Worm (Caenorhabditis elegans) whole organism, L1 larva: ENCODE results near the gene E02H4.8.

Experiments used
- ama-1 ChIP-seq: fragments of 150-350 bp; optimal IDR thresholded peaks from 2 replicates; lab custom pipeline; 2014
- egl-27 ChIP-seq, 2 experiments: fragments of 150-350 bp in 1 of 2; sonication (generic microtip); optimal IDR thresholded peaks; 3 replicates each; lab custom pipeline; 2017 to 2018; ENCODE audit warnings: missing biosample characterization in 2 of 2, missing genetic modification characterization in 2 of 2, missing genetic modification reagents in 2 of 2
- fkh-8 ChIP-seq: sonication (generic microtip); optimal IDR thresholded peaks from 2 replicates; lab custom pipeline; 2016; ENCODE audit warnings: mild to moderate bottlenecking, missing genetic modification characterization, missing compliant biosample characterization
- fos-1 ChIP-seq: fragments of 150-350 bp; optimal IDR thresholded peaks from 2 replicates; lab custom pipeline; 2014; ENCODE audit warnings: missing biosample characterization, missing genetic modification characterization
- mef-2 ChIP-seq: fragments of 150-350 bp; optimal IDR thresholded peaks from 2 replicates; lab custom pipeline; 2014; ENCODE audit warnings: missing biosample characterization, missing genetic modification characterization
- nhr-47 ChIP-seq: sonication (generic microtip); optimal IDR thresholded peaks from 2 replicates; lab custom pipeline; 2016; ENCODE audit warnings: mild to moderate bottlenecking, missing genetic modification characterization, moderate library complexity, missing compliant biosample characterization
- nhr-76 ChIP-seq: sonication (generic microtip); optimal IDR thresholded peaks from 2 replicates; lab custom pipeline; 2017; ENCODE audit warnings: missing biosample characterization, missing genetic modification characterization
- rnt-1 ChIP-seq: sonication (generic microtip); optimal IDR thresholded peaks from 2 replicates; lab custom pipeline; 2016; ENCODE audit warnings: mild to moderate bottlenecking, missing genetic modification characterization, moderate library complexity, missing compliant biosample characterization

- no peak for TF ChIP-seq egl-27 (tag; optimal IDR thresholded peaks at IDR 0.05; lab: Kevin White, UChicago)
- TF ChIP-seq mef-2 (tag; lab: Kevin White, UChicago): no peak
- no peak for TF ChIP-seq nhr-47 (tag; lab: Kevin White, UChicago)
- no peak for TF ChIP-seq nhr-76 (tag; lab: Kevin White, UChicago)
- TF ChIP-seq fkh-8 (tag; lab: Kevin White, UChicago): no peak
- TF ChIP-seq rnt-1 (tag; lab: Kevin White, UChicago): no peak
- no peak for TF ChIP-seq fos-1 (tag; lab: Kevin White, UChicago)
- TF ChIP-seq ama-1: no peak
Observed at ce11 chrX:14241531-14241930, 21.8 kb downstream of the E02H4.8 start.
